Worm (Caenorhabditis elegans) whole organism, mixed stage, embryonic: Measurements from ENCODE around the gene kup-1.

ENCODE experiments used
- M03D4.4 ChIP-seq: sonication (generic microtip); optimal IDR thresholded peaks from 2 replicates; lab custom pipeline; 2017; ENCODE audit warnings: mild to moderate bottlenecking, missing genetic modification characterization, missing compliant biosample characterization
- bed-3 ChIP-seq: fragments of 200-800 bp; sonication (Bioruptor generic); optimal IDR thresholded peaks from 3 replicates; lab custom pipeline; 2018; ENCODE audit warnings: mild to moderate bottlenecking, missing genetic modification characterization, moderate library complexity, missing compliant biosample characterization
- blmp-1 ChIP-seq: fragments of 150-350 bp; optimal IDR thresholded peaks from 2 replicates; lab custom pipeline; 2014; ENCODE audit warnings: missing biosample characterization, missing genetic modification characterization
- ceh-39 ChIP-seq: fragments of 150-350 bp; optimal IDR thresholded peaks from 2 replicates; lab custom pipeline; 2014; ENCODE audit warnings: missing biosample characterization, missing genetic modification characterization
- ceh-43 ChIP-seq: fragments of 200-800 bp; sonication (Bioruptor generic); optimal IDR thresholded peaks from 2 replicates; lab custom pipeline; 2018; ENCODE audit warnings: mild to moderate bottlenecking, missing genetic modification characterization, moderate library complexity, missing compliant biosample characterization
- ceh-83 ChIP-seq: fragments of 200-800 bp; sonication (Bioruptor generic); optimal IDR thresholded peaks from 2 replicates; lab custom pipeline; 2018; ENCODE audit warnings: mild to moderate bottlenecking, missing genetic modification characterization, missing compliant biosample characterization
- ces-1 ChIP-seq: fragments of 150-350 bp; optimal IDR thresholded peaks from 2 replicates; lab custom pipeline; 2014; ENCODE audit warnings: missing biosample characterization, missing genetic modification reagents, missing genetic modification characterization
- cnd-1 ChIP-seq: fragments of 200-800 bp; sonication (Bioruptor generic); optimal IDR thresholded peaks from 2 replicates; lab custom pipeline; 2018; ENCODE audit warnings: mild to moderate bottlenecking, missing genetic modification characterization, missing compliant biosample characterization
- drap-1 ChIP-seq: fragments of 200-800 bp; sonication (Bioruptor generic); optimal IDR thresholded peaks from 3 replicates; lab custom pipeline; 2018; ENCODE audit warnings: mild to moderate bottlenecking, missing genetic modification characterization, missing compliant biosample characterization
- elt-1 ChIP-seq: sonication (generic microtip); optimal IDR thresholded peaks from 2 replicates; lab custom pipeline; 2017; ENCODE audit warnings: missing genetic modification characterization, mild to moderate bottlenecking, missing compliant biosample characterization, antibody characterized with exemption, moderate library complexity, borderline replicate concordance; ENCODE audit not compliant: insufficient read depth
- elt-3 ChIP-seq: fragments of 150-350 bp; optimal IDR thresholded peaks from 2 replicates; lab custom pipeline; 2014; ENCODE audit warnings: missing biosample characterization, missing genetic modification characterization
- flh-1 ChIP-seq: fragments of 200-800 bp; sonication (Bioruptor generic); optimal IDR thresholded peaks from 2 replicates; lab custom pipeline; 2018; ENCODE audit warnings: mild to moderate bottlenecking, missing genetic modification characterization, moderate library complexity, missing compliant biosample characterization
- ham-2 ChIP-seq: fragments of 200-800 bp; sonication (Bioruptor generic); optimal IDR thresholded peaks from 2 replicates; lab custom pipeline; 2018; ENCODE audit warnings: mild to moderate bottlenecking, missing genetic modification characterization, missing compliant biosample characterization
- hlh-1 ChIP-seq: fragments of 150-350 bp; optimal IDR thresholded peaks from 2 replicates; lab custom pipeline; 2014; ENCODE audit warnings: missing biosample characterization, missing genetic modification reagents, missing genetic modification characterization
- lin-13 ChIP-seq: fragments of 150-350 bp; optimal IDR thresholded peaks from 2 replicates; lab custom pipeline; 2014; ENCODE audit warnings: missing biosample characterization, missing genetic modification characterization
- lin-32 ChIP-seq: fragments of 200-800 bp; sonication (Bioruptor generic); optimal IDR thresholded peaks from 2 replicates; lab custom pipeline; 2018; ENCODE audit warnings: mild to moderate bottlenecking, missing genetic modification characterization, missing compliant biosample characterization
- lsy-2 ChIP-seq: fragments of 150-350 bp; optimal IDR thresholded peaks from 2 replicates; lab custom pipeline; 2014; ENCODE audit warnings: missing biosample characterization, missing genetic modification characterization
- mab-5 ChIP-seq: fragments of 150-350 bp; optimal IDR thresholded peaks from 2 replicates; lab custom pipeline; 2014; ENCODE audit warnings: missing biosample characterization, missing genetic modification characterization
- mep-1 ChIP-seq: fragments of 150-350 bp; optimal IDR thresholded peaks from 2 replicates; lab custom pipeline; 2017; ENCODE audit warnings: missing biosample characterization, missing genetic modification reagents, missing genetic modification characterization, inconsistent platforms
- mls-2 ChIP-seq: sonication (generic microtip); optimal IDR thresholded peaks from 2 replicates; lab custom pipeline; 2016; ENCODE audit warnings: mild to moderate bottlenecking, missing genetic modification characterization, moderate library complexity, missing compliant biosample characterization
- nhr-12 ChIP-seq: fragments of 150-350 bp; optimal IDR thresholded peaks from 2 replicates; lab custom pipeline; 2014; ENCODE audit warnings: missing biosample characterization, missing genetic modification characterization
- nhr-2 ChIP-seq: fragments of 150-350 bp; optimal IDR thresholded peaks from 2 replicates; lab custom pipeline; 2014; ENCODE audit warnings: missing biosample characterization, missing genetic modification characterization
- nhr-237 ChIP-seq: fragments of 150-350 bp; optimal IDR thresholded peaks from 2 replicates; lab custom pipeline; 2014; ENCODE audit warnings: missing biosample characterization, missing genetic modification characterization
- nhr-28 ChIP-seq: fragments of 150-350 bp; optimal IDR thresholded peaks from 2 replicates; lab custom pipeline; 2014; ENCODE audit warnings: missing biosample characterization, missing genetic modification characterization
- nhr-76 ChIP-seq: sonication (generic microtip); optimal IDR thresholded peaks from 2 replicates; lab custom pipeline; 2017; ENCODE audit warnings: missing biosample characterization, missing genetic modification characterization
- pha-4 ChIP-seq: fragments of 150-350 bp; optimal IDR thresholded peaks from 2 replicates; lab custom pipeline; 2018; ENCODE audit warnings: missing biosample characterization, missing genetic modification reagents, missing genetic modification characterization
- sem-2 ChIP-seq: fragments of 200-800 bp; sonication (Bioruptor generic); optimal IDR thresholded peaks from 2 replicates; lab custom pipeline; 2018; ENCODE audit warnings: mild to moderate bottlenecking, missing genetic modification characterization, missing compliant biosample characterization
- snpc-4 ChIP-seq: fragments of 150-350 bp; optimal IDR thresholded peaks from 2 replicates; lab custom pipeline; 2014; ENCODE audit warnings: missing biosample characterization, missing genetic modification characterization
- sptf-1 ChIP-seq: sonication (generic microtip); optimal IDR thresholded peaks from 2 replicates; lab custom pipeline; 2017; ENCODE audit warnings: mild to moderate bottlenecking, missing genetic modification characterization, moderate library complexity, missing compliant biosample characterization
- tbx-8 ChIP-seq: fragments of 200-800 bp; sonication (Bioruptor generic); optimal IDR thresholded peaks from 2 replicates; lab custom pipeline; 2018; ENCODE audit warnings: mild to moderate bottlenecking, missing genetic modification characterization, moderate library complexity, missing compliant biosample characterization
- unc-120 ChIP-seq: sonication (generic microtip); optimal IDR thresholded peaks from 2 replicates; lab custom pipeline; 2017; ENCODE audit warnings: missing genetic modification characterization, missing compliant biosample characterization; ENCODE audit not compliant: poor library complexity, severe bottlenecking
- unc-39 ChIP-seq: fragments of 150-350 bp; optimal IDR thresholded peaks from 2 replicates; lab custom pipeline; 2014; ENCODE audit warnings: missing biosample characterization, missing genetic modification characterization
- unc-62 ChIP-seq: fragments of 150-350 bp; optimal IDR thresholded peaks from 2 replicates; lab custom pipeline; 2014; ENCODE audit warnings: missing biosample characterization, missing genetic modification reagents, missing genetic modification characterization
- zip-8 ChIP-seq: fragments of 150-350 bp; optimal IDR thresholded peaks from 2 replicates; lab custom pipeline; 2014; ENCODE audit warnings: missing biosample characterization, missing genetic modification characterization
- ztf-11 ChIP-seq: fragments of 150-350 bp; optimal IDR thresholded peaks from 2 replicates; lab custom pipeline; 2014; ENCODE audit warnings: missing biosample characterization, missing genetic modification characterization

The kup-1 gene

DNA sequence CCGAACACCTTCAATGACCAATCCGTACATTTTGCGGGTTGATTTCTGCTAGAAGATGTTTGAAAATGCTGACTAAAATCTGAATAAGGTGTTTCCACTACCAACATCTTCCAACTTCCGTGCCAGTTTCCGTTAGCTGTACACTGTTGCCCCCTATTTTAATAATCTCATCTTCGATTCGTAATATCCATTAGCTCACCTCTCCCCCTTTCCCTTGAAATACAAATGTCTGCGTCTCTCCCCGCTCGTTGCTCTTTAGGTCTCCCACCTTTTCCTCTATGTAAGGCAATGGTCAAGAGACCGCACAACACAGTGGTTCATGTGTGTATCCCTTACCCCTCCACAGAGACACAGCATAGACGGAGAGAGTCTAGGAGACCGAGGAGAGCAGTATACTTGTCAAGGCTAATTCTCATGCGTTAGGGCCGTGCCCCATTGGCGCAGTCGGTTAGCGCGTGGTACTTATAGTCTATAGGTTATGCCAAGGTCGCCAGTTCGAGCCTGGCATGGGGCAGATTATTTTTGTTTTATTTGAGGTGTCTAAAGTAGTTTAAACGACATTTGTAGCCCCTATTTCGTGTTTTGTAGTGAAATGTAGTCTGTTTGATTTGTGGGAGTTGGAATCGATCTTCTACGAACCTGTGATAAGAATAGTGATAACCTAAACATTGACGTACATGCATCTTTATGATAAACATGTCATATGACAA, 38.8 kb downstream of the kup-1 start, which contains the start of gene gcy-33:
gcy-33 (minus strand) TSS at position 51 of the 710 bp plus-strand sequence.
- peak; percentile 16 for TF ChIP-seq hlh-1 (tag; lab: Kevin White, UChicago)
- peak; percentile 87 for TF ChIP-seq bed-3 (GFP tag; lab: Kevin White, UChicago)
- peak; percentile 83 for TF ChIP-seq nhr-12 (tag; lab: Kevin White, UChicago)
- TF ChIP-seq ham-2 (GFP tag; lab: Kevin White, UChicago), result peak; percentile 97
- TF ChIP-seq nhr-76 (tag; lab: Kevin White, UChicago), result no peak
- TF ChIP-seq unc-39 (tag; lab: Kevin White, UChicago), result peak; percentile 55
- peak; percentile 83 for TF ChIP-seq mep-1
- peak; percentile 98 for TF ChIP-seq drap-1 (GFP tag; lab: Kevin White, UChicago)
- peak; percentile 59 for TF ChIP-seq nhr-28 (tag; lab: Kevin White, UChicago)
- TF ChIP-seq ceh-43 (GFP tag; lab: Kevin White, UChicago), result peak; percentile 93
- peak; percentile 95 for TF ChIP-seq sem-2 (GFP tag; lab: Kevin White, UChicago)
- no peak for TF ChIP-seq snpc-4 (tag; lab: Kevin White, UChicago)
- TF ChIP-seq lsy-2 (tag; lab: Kevin White, UChicago), result peak; percentile 46
- peak; percentile 98 for TF ChIP-seq cnd-1 (tag; lab: Kevin White, UChicago)
- TF ChIP-seq unc-62, result peak; percentile 72
- peak; percentile 11 for TF ChIP-seq elt-3 (tag; lab: Kevin White, UChicago)
- TF ChIP-seq lin-32, result peak; percentile 95
- peak; percentile 99 for TF ChIP-seq mls-2 (tag; lab: Kevin White, UChicago)
- peak; percentile 71 for TF ChIP-seq ces-1 (GFP tag; lab: Kevin White, UChicago)
- TF ChIP-seq ztf-11 (tag; lab: Kevin White, UChicago), result peak; percentile 64
- no peak for TF ChIP-seq nhr-2
- TF ChIP-seq ceh-83 (GFP tag; lab: Kevin White, UChicago), result peak; percentile 96
- TF ChIP-seq unc-120 (tag; lab: Kevin White, UChicago), result peak; percentile 90
- peak; percentile 98 for TF ChIP-seq sptf-1
- peak; percentile 74 for TF ChIP-seq pha-4 (tag; lab: Kevin White, UChicago)
- peak; percentile 85 for TF ChIP-seq flh-1
- peak; percentile 87 for TF ChIP-seq tbx-8 (GFP tag; lab: Kevin White, UChicago)
- TF ChIP-seq elt-1 (tag; lab: Kevin White, UChicago), result peak; percentile 10
- no peak for TF ChIP-seq mab-5 (tag; lab: Kevin White, UChicago)
- TF ChIP-seq blmp-1 (tag; lab: Kevin White, UChicago), result peak; percentile 62
- peak; percentile 97 for TF ChIP-seq M03D4.4 (tag; lab: Kevin White, UChicago)
- TF ChIP-seq ceh-39, result peak; percentile 64
- TF ChIP-seq lin-13 (tag; lab: Kevin White, UChicago), result peak; percentile 78
- TF ChIP-seq zip-8 (tag; lab: Kevin White, UChicago), result no peak
- TF ChIP-seq nhr-237 (tag; lab: Kevin White, UChicago), result peak; percentile 72

DNA sequence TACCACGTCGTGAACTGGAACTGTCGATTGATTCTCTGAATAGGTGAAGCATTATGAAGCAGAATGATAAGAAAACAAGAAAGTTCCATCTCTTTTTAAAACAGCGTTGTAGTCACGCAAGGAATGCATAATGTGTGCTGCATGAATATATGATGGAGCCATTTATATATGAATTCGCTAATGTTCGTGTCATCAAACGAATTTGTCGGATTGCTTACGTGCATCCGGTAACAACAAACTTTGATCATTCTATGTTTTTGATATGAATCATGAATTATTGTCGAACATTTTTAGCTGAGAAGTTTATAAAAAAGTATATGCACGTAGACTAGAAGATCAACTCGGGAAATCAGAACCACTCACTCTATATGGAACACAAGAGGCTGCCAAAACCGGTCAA, 43.3 kb downstream of the kup-1 start:
- TF ChIP-seq unc-62 (no peak), elt-1 (tag; lab: Kevin White, UChicago) (no peak), nhr-237 (tag; lab: Kevin White, UChicago) (no peak), pha-4 (tag; lab: Kevin White, UChicago) (no peak), lsy-2 (tag; lab: Kevin White, UChicago) (no peak), ham-2 (GFP tag; lab: Kevin White, UChicago) (no peak), nhr-76 (tag; lab: Kevin White, UChicago) (no peak), M03D4.4 (tag; lab: Kevin White, UChicago) (no peak), snpc-4 (tag; lab: Kevin White, UChicago) (no peak), ceh-83 (GFP tag; lab: Kevin White, UChicago) (no peak), mls-2 (tag; lab: Kevin White, UChicago) (no peak), bed-3 (GFP tag; lab: Kevin White, UChicago) (no peak), hlh-1 (tag; lab: Kevin White, UChicago) (no peak), mep-1 (no peak), nhr-2 (no peak), drap-1 (GFP tag; lab: Kevin White, UChicago) (no peak)
